Fruit fly (Drosophila melanogaster) whole organism, embryonic: ENCODE measurements around the gene Ir87a.

ENCODE experiments used
- Atf-2 ChIP-seq: fragments of 200-800 bp; sonication (Bioruptor generic); optimal IDR thresholded peaks from 2 replicates; lab custom pipeline; 2016; ENCODE audit warnings: missing biosample characterization, missing genetic modification characterization
- Atf6 ChIP-seq: fragments of 200-800 bp; sonication (Bioruptor generic); IDR thresholded peaks from 2 replicates; pipeline ENCODE4 v1.3.6; 2022; ENCODE audit warnings: missing biosample characterization, missing genetic modification characterization
- BEAF-32 ChIP-seq: fragments of 200-800 bp; sonication (Bioruptor generic); optimal IDR thresholded peaks from 3 replicates; lab custom pipeline; 2017; ENCODE audit warnings: missing biosample characterization, missing genetic modification characterization, mild to moderate bottlenecking, moderate library complexity, missing genetic modification reagents
- CG10654 ChIP-seq: fragments of 200-800 bp; sonication (Bioruptor generic); optimal IDR thresholded peaks from 2 replicates; lab custom pipeline; 2016; ENCODE audit warnings: missing biosample characterization, missing genetic modification characterization
- CG10959 ChIP-seq: fragments of 200-800 bp; sonication (Bioruptor generic); IDR thresholded peaks from 2 replicates; pipeline ENCODE4 v1.3.6; 2022; ENCODE audit warnings: missing biosample characterization, missing genetic modification characterization
- CG11456 ChIP-seq: fragments of 200-800 bp; sonication (Bioruptor generic); IDR thresholded peaks from 3 replicates; pipeline ENCODE4 v1.3.6; 2022; ENCODE audit warnings: missing biosample characterization, missing genetic modification characterization
- CG13296 ChIP-seq: fragments of 200-800 bp; sonication (Bioruptor generic); optimal IDR thresholded peaks from 3 replicates; lab custom pipeline; 2018; ENCODE audit warnings: missing biosample characterization, mild to moderate bottlenecking, missing genetic modification characterization
- CG14965 ChIP-seq: fragments of 200-800 bp; sonication (Bioruptor generic); optimal IDR thresholded peaks from 2 replicates; lab custom pipeline; 2016; ENCODE audit warnings: missing biosample characterization, missing genetic modification characterization, borderline replicate concordance
- CG1529 ChIP-seq: fragments of 200-800 bp; sonication (Bioruptor generic); optimal IDR thresholded peaks from 3 replicates; lab custom pipeline; 2018; ENCODE audit warnings: missing biosample characterization, missing genetic modification characterization
- CG17568 ChIP-seq: fragments of 200-800 bp; sonication (Bioruptor generic); optimal IDR thresholded peaks from 2 replicates; lab custom pipeline; 2018; ENCODE audit warnings: missing biosample characterization, mild to moderate bottlenecking, missing genetic modification characterization, moderate library complexity
- CG1832 ChIP-seq: fragments of 200-800 bp; sonication (Bioruptor generic); optimal IDR thresholded peaks from 2 replicates; lab custom pipeline; 2017; ENCODE audit warnings: missing biosample characterization, mild to moderate bottlenecking, missing genetic modification characterization, inconsistent platforms
- CG18764 ChIP-seq: fragments of 200-800 bp; sonication (Bioruptor generic); optimal IDR thresholded peaks from 3 replicates; lab custom pipeline; 2016; ENCODE audit warnings: missing biosample characterization, missing genetic modification characterization
- CG31388 ChIP-seq: fragments of 200-800 bp; sonication (Bioruptor generic); optimal IDR thresholded peaks from 2 replicates; lab custom pipeline; 2016; ENCODE audit warnings: missing biosample characterization, missing genetic modification characterization
- CG34224 ChIP-seq: fragments of 200-800 bp; sonication (Bioruptor generic); IDR thresholded peaks from 3 replicates; pipeline ENCODE4 v1.3.6; 2022; ENCODE audit warnings: missing biosample characterization, missing genetic modification characterization; ENCODE audit not compliant: partially characterized antibody
- CG4617 ChIP-seq: fragments of 200-800 bp; sonication (Bioruptor generic); optimal IDR thresholded peaks from 3 replicates; lab custom pipeline; 2016; ENCODE audit warnings: missing biosample characterization, missing genetic modification characterization, borderline replicate concordance
- CG4707 ChIP-seq: fragments of 200-800 bp; sonication (Bioruptor generic); optimal IDR thresholded peaks from 2 replicates; lab custom pipeline; 2018; ENCODE audit warnings: missing biosample characterization, mild to moderate bottlenecking, missing genetic modification characterization, moderate library complexity
- CG7839 ChIP-seq: fragments of 200-800 bp; sonication (Bioruptor generic); optimal IDR thresholded peaks from 3 replicates; lab custom pipeline; 2018; ENCODE audit warnings: missing biosample characterization, mild to moderate bottlenecking, missing genetic modification characterization, moderate library complexity
- CTCF ChIP-seq: fragments of 200-800 bp; sonication (Bioruptor generic); optimal IDR thresholded peaks from 2 replicates; lab custom pipeline; 2017; ENCODE audit warnings: missing biosample characterization, mild to moderate bottlenecking, missing genetic modification characterization, moderate library complexity
- Chrac-16 ChIP-seq: fragments of 200-800 bp; sonication (Bioruptor generic); optimal IDR thresholded peaks from 3 replicates; lab custom pipeline; 2016; ENCODE audit warnings: missing biosample characterization, missing genetic modification characterization
- CoRest ChIP-seq: fragments of 200-800 bp; sonication (Bioruptor generic); optimal IDR thresholded peaks from 3 replicates; lab custom pipeline; 2018; ENCODE audit warnings: missing biosample characterization, mild to moderate bottlenecking, missing genetic modification characterization, moderate library complexity
- Drgx ChIP-seq: fragments of 200-800 bp; sonication (Bioruptor generic); IDR thresholded peaks from 2 replicates; pipeline ENCODE4 v1.3.6; 2022; ENCODE audit warnings: missing biosample characterization, missing genetic modification characterization
- HHEX ChIP-seq: fragments of 200-800 bp; sonication (Bioruptor generic); optimal IDR thresholded peaks from 3 replicates; lab custom pipeline; 2017; ENCODE audit warnings: missing biosample characterization, mild to moderate bottlenecking, missing genetic modification characterization, missing genetic modification reagents
- HLH3B ChIP-seq: fragments of 200-800 bp; sonication (Bioruptor generic); IDR thresholded peaks from 2 replicates; pipeline ENCODE4 v1.3.6; 2022; ENCODE audit warnings: missing biosample characterization, missing genetic modification characterization
- Hey ChIP-seq: fragments of 200-800 bp; sonication (Bioruptor generic); optimal IDR thresholded peaks from 3 replicates; lab custom pipeline; 2018; ENCODE audit warnings: missing biosample characterization, mild to moderate bottlenecking, missing genetic modification characterization
- Hmr ChIP-seq: fragments of 200-800 bp; sonication (Bioruptor generic); optimal IDR thresholded peaks from 3 replicates; lab custom pipeline; 2017; ENCODE audit warnings: mild to moderate bottlenecking, missing biosample characterization, missing genetic modification reagents, missing genetic modification characterization
- Max ChIP-seq: fragments of 200-800 bp; sonication (Bioruptor generic); optimal IDR thresholded peaks from 2 replicates; lab custom pipeline; 2016; ENCODE audit warnings: missing biosample characterization, mild to moderate bottlenecking, missing genetic modification characterization
- Nf-YC ChIP-seq: fragments of 200-800 bp; optimal IDR thresholded peaks from 3 replicates; lab custom pipeline; 2019; ENCODE audit warnings: missing biosample characterization, mild to moderate bottlenecking, missing genetic modification characterization, moderate library complexity
- Opbp ChIP-seq: fragments of 200-800 bp; sonication (Bioruptor generic); IDR thresholded peaks from 3 replicates; pipeline ENCODE4 v1.3.6; 2022; ENCODE audit warnings: missing biosample characterization, missing genetic modification characterization; ENCODE audit not compliant: partially characterized antibody
- Sry-δ ChIP-seq: fragments of 200-800 bp; sonication (Bioruptor generic); optimal IDR thresholded peaks from 2 replicates; lab custom pipeline; 2016; ENCODE audit warnings: missing biosample characterization, missing genetic modification characterization
- Stat92E ChIP-seq, 3 experiments: fragments of >200 bp in 2 of 3; fragments of 200-800 bp in 1 of 3; sonication (Bioruptor generic) in 1 of 3; optimal IDR thresholded peaks; 2 replicates each; lab custom pipeline; 2017 to 2019; ENCODE audit warnings: missing biosample characterization in 3 of 3, missing genetic modification characterization in 3 of 3, mild to moderate bottlenecking in 1 of 3, moderate library complexity in 1 of 3
- Xrp1 ChIP-seq: fragments of 200-800 bp; sonication (Bioruptor generic); IDR thresholded peaks from 2 replicates; pipeline ENCODE4 v1.3.6; 2022; ENCODE audit warnings: missing biosample characterization, missing genetic modification characterization
- bab2 ChIP-seq: fragments of 200-800 bp; sonication (Bioruptor generic); optimal IDR thresholded peaks from 2 replicates; lab custom pipeline; 2016; ENCODE audit warnings: missing biosample characterization, missing genetic modification characterization
- esg ChIP-seq: fragments of 200-800 bp; sonication (Bioruptor generic); conservative IDR thresholded peaks from 2 replicates; pipeline ENCODE4 v1.3.6; 2022; ENCODE audit warnings: missing biosample characterization, missing genetic modification characterization
- eve ChIP-seq, 2 experiments: fragments of >200 bp; optimal IDR thresholded peaks; 2 replicates each; lab custom pipeline; 2017; ENCODE audit warnings: missing biosample characterization in 2 of 2, missing genetic modification characterization in 2 of 2
- fu2 ChIP-seq: fragments of 200-800 bp; sonication (Bioruptor generic); optimal IDR thresholded peaks from 2 replicates; lab custom pipeline; 2016; ENCODE audit warnings: missing biosample characterization, missing genetic modification characterization
- hb ChIP-seq: fragments of 200-800 bp; sonication (Bioruptor generic); IDR thresholded peaks from 3 replicates; pipeline ENCODE4 v1.3.6; 2022; ENCODE audit warnings: missing biosample characterization, missing genetic modification characterization; ENCODE audit not compliant: partially characterized antibody
- kah ChIP-seq: fragments of 200-800 bp; sonication (Bioruptor generic); optimal IDR thresholded peaks from 2 replicates; lab custom pipeline; 2018; ENCODE audit warnings: missing biosample characterization, mild to moderate bottlenecking, missing genetic modification characterization
- oc ChIP-seq: fragments of 200-800 bp; sonication (Bioruptor generic); optimal IDR thresholded peaks from 2 replicates; lab custom pipeline; 2018; ENCODE audit warnings: missing biosample characterization, mild to moderate bottlenecking, missing genetic modification characterization, moderate library complexity
- odd ChIP-seq: fragments of 200-800 bp; sonication (Bioruptor generic); optimal IDR thresholded peaks from 2 replicates; lab custom pipeline; 2017; ENCODE audit warnings: missing biosample characterization, mild to moderate bottlenecking, missing genetic modification characterization
- p53 ChIP-seq: fragments of 200-800 bp; sonication (Bioruptor generic); optimal IDR thresholded peaks from 2 replicates; lab custom pipeline; 2016; ENCODE audit warnings: missing biosample characterization, missing genetic modification characterization
- phol ChIP-seq: fragments of 200-800 bp; sonication (Bioruptor generic); optimal IDR thresholded peaks from 3 replicates; lab custom pipeline; 2018; ENCODE audit warnings: missing biosample characterization, mild to moderate bottlenecking, missing genetic modification characterization, moderate library complexity
- pnt ChIP-seq: fragments of 200-800 bp; sonication (Bioruptor generic); optimal IDR thresholded peaks from 3 replicates; lab custom pipeline; 2016; ENCODE audit warnings: missing biosample characterization, missing genetic modification characterization
- prd ChIP-seq, 3 experiments: fragments of >200 bp in 2 of 3; fragments of 200-800 bp in 1 of 3; sonication (Bioruptor generic) in 1 of 3; optimal IDR thresholded peaks in 2 of 3; IDR thresholded peaks in 1 of 3; 2 replicates in 2 of 3; 3 replicates in 1 of 3; pipeline versions ENCODE4 v1.3.6 to Lab custom; 2017 to 2022; ENCODE audit warnings: missing biosample characterization in 1 of 3, missing genetic modification characterization in 1 of 3
- so ChIP-seq: fragments of 200-800 bp; sonication (Bioruptor generic); IDR thresholded peaks from 3 replicates; pipeline ENCODE4 v1.3.6; 2022; ENCODE audit warnings: missing biosample characterization, missing genetic modification characterization
- sug ChIP-seq: fragments of 200-800 bp; optimal IDR thresholded peaks from 2 replicates; lab custom pipeline; 2019; ENCODE audit warnings: missing biosample characterization, mild to moderate bottlenecking, missing genetic modification characterization, moderate library complexity
- wek ChIP-seq: fragments of 200-800 bp; sonication (Bioruptor generic); optimal IDR thresholded peaks from 3 replicates; lab custom pipeline; 2018; ENCODE audit warnings: missing biosample characterization, mild to moderate bottlenecking, missing genetic modification characterization, moderate library complexity
- zen ChIP-seq: fragments of 200-800 bp; sonication (Bioruptor generic); optimal IDR thresholded peaks from 3 replicates; lab custom pipeline; 2018; ENCODE audit warnings: missing biosample characterization, mild to moderate bottlenecking, missing genetic modification characterization, moderate library complexity
- zfh1 ChIP-seq: fragments of 200-800 bp; sonication (Bioruptor generic); IDR thresholded peaks from 3 replicates; pipeline ENCODE4 v1.3.6; 2022; ENCODE audit warnings: missing biosample characterization, missing genetic modification characterization

The Ir87a gene

DNA sequence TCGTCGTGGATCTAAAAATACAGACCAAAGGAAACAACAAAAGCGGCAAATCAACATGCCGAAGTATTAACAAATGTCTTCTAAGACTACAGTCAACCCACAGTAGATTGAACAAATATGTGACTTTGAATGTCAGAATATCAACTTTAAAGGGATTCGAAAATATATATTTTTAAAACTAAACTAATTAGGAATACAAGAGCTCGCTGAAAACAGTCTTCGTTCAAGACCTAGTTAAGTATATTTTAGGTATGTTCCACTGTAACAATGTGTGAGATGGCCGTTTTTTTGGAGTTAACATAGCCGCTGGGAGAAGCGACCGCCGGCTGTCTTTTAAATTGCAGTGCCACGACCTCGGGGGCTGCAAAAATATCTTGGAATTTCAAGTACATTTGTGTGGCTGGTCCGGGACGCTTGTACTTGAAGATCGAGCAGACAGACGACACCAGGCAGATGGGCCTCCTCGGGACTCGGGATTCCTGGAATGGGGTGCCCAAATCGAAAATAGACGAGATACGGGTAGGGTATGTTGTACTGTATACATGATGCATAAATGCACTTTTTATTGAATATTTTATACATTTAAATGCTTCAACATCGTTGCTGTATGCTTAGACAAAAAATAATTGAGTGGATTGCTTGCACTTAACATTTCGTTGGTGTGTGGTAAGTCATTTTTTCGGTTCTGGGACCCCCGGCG is 8.4 kb downstream of the Ir87a start (continued):
- no peak for TF ChIP-seq Stat92E (GFP tag; optimal IDR thresholded peaks at IDR 0.05; lab: Kevin White, UChicago)
- peak; percentile 51 for TF ChIP-seq bab2 (GFP tag; lab: Kevin White, UChicago)
- TF ChIP-seq sug (tag; lab: Kevin White, UChicago), result no peak
- peak; percentile 56 for TF ChIP-seq odd (GFP tag; lab: Kevin White, UChicago)
- peak; percentile 65 for TF ChIP-seq Chrac-16 (GFP tag; lab: Kevin White, UChicago)
- peak; percentile 49 for TF ChIP-seq CG4707 (GFP tag; lab: Kevin White, UChicago)
- TF ChIP-seq CG34224, result no peak
- TF ChIP-seq Xrp1 (GFP tag; lab: Robert Waterston, UW), result peak; percentile 83
- peak; percentile 66 for TF ChIP-seq CoRest
- no peak for TF ChIP-seq Nf-YC (tag; lab: Kevin White, UChicago)
- TF ChIP-seq esg (GFP tag; lab: Robert Waterston, UW), result peak; percentile 74
- peak; percentile 65 for TF ChIP-seq zen (tag; lab: Kevin White, UChicago)
- peak; percentile 65; the same call in 1 of the 3 replicates for TF ChIP-seq CG11456 (GFP tag; lab: Robert Waterston, UW)
- peak; percentile 80 for TF ChIP-seq CG7839 (tag; lab: Kevin White, UChicago)
- TF ChIP-seq Sry-δ (GFP tag; lab: Kevin White, UChicago), result peak; percentile 19
- TF ChIP-seq CG10654 (GFP tag; lab: Kevin White, UChicago), result peak; percentile 46
- TF ChIP-seq CG31388 (GFP tag; lab: Kevin White, UChicago), result no peak
- TF ChIP-seq CG10959 (GFP tag; lab: Robert Waterston, UW), result peak; percentile 69; the same call in 1 of the 2 replicates
- TF ChIP-seq CG1529 (GFP tag; lab: Kevin White, UChicago), result peak; percentile 38
- TF ChIP-seq HLH3B (GFP tag; lab: Robert Waterston, UW), result peak; percentile 81
- TF ChIP-seq Hey, result no peak
- peak; percentile 65; the same call in 1 of the 3 replicates for TF ChIP-seq so (GFP tag; lab: Robert Waterston, UW)
- TF ChIP-seq CG14965, result no peak
- no peak for TF ChIP-seq p53
- peak; percentile 33 for TF ChIP-seq CG17568 (GFP tag; lab: Kevin White, UChicago)
- peak; percentile 31 for TF ChIP-seq CG4617
- peak; percentile 61 for TF ChIP-seq HHEX (GFP tag; lab: Kevin White, UChicago)
- TF ChIP-seq fu2 (GFP tag; lab: Kevin White, UChicago), result no peak
- peak; percentile 47 for TF ChIP-seq kah
- TF ChIP-seq wek, result peak; percentile 4
- peak; percentile 42 for TF ChIP-seq pnt (GFP tag; lab: Kevin White, UChicago)
- TF ChIP-seq zfh1 (GFP tag; lab: Robert Waterston, UW), result peak; percentile 81
- TF ChIP-seq CG18764 (GFP tag; lab: Kevin White, UChicago), result peak; percentile 25
- TF ChIP-seq phol (tag; lab: Kevin White, UChicago), result peak; percentile 78
- peak; percentile 30 for TF ChIP-seq oc
- TF ChIP-seq Max (GFP tag; lab: Kevin White, UChicago), result peak; percentile 5
- no peak for TF ChIP-seq eve (GFP tag; optimal IDR thresholded peaks at IDR 0.05; lab: Kevin White, UChicago)
- no peak for TF ChIP-seq prd (optimal IDR thresholded peaks at IDR 0.05; lab: Kevin White, UChicago)
- TF ChIP-seq prd (GFP tag; IDR thresholded peaks at IDR 0.05; lab: Robert Waterston, UW), result peak; percentile 80
- TF ChIP-seq Atf6, result peak; percentile 32; the same call in 1 of the 2 replicates
- TF ChIP-seq BEAF-32 (GFP tag; lab: Kevin White, UChicago), result no peak
- TF ChIP-seq CTCF, result no peak
- no peak for TF ChIP-seq Opbp (GFP tag; lab: Robert Waterston, UW)
- TF ChIP-seq hb (GFP tag; lab: Robert Waterston, UW), result no peak
- peak; percentile 36 for TF ChIP-seq CG13296 (GFP tag; lab: Kevin White, UChicago)
- TF ChIP-seq CG1832 (GFP tag; lab: Kevin White, UChicago), result no peak
- peak; percentile 28 for TF ChIP-seq Hmr (GFP tag; lab: Kevin White, UChicago)
- TF ChIP-seq Atf-2, result peak; percentile 35
- peak; percentile 78 for TF ChIP-seq Drgx (GFP tag; lab: Robert Waterston, UW)
